Worm (Caenorhabditis elegans) whole organism, late embryonic: ENCODE measurements around the gene F25E5.2.

Experiments
- ceh-45 ChIP-seq: fragments of 200-800 bp; sonication (Bioruptor generic); IDR thresholded peaks from 2 replicates; pipeline ENCODE4 v1.3.6; 2022; ENCODE audit warnings: missing genetic modification reagents, missing genetic modification characterization, missing compliant biosample characterization
- che-1 ChIP-seq: sonication (generic microtip); optimal IDR thresholded peaks from 2 replicates; lab custom pipeline; 2016; ENCODE audit warnings: mild to moderate bottlenecking, missing genetic modification characterization, missing compliant biosample characterization
- dmd-4 ChIP-seq: sonication (generic microtip); optimal IDR thresholded peaks from 2 replicates; lab custom pipeline; 2016; ENCODE audit warnings: borderline replicate concordance, missing genetic modification characterization, missing compliant biosample characterization
- dve-1 ChIP-seq: sonication (generic microtip); optimal IDR thresholded peaks from 2 replicates; lab custom pipeline; 2017; ENCODE audit warnings: antibody characterized with exemption, mild to moderate bottlenecking, missing genetic modification characterization, missing compliant biosample characterization
- ets-4 ChIP-seq: sonication (generic microtip); optimal IDR thresholded peaks from 2 replicates; lab custom pipeline; 2016; ENCODE audit warnings: missing genetic modification characterization, missing compliant biosample characterization
- hlh-6 ChIP-seq: sonication (generic microtip); optimal IDR thresholded peaks from 2 replicates; lab custom pipeline; 2016; ENCODE audit warnings: missing genotype, missing genetic modification characterization, missing compliant biosample characterization
- nhr-11 ChIP-seq: fragments of 150-350 bp; optimal IDR thresholded peaks from 2 replicates; lab custom pipeline; 2014; ENCODE audit warnings: missing biosample characterization, missing genetic modification characterization
- odd-2 ChIP-seq: sonication (generic microtip); optimal IDR thresholded peaks from 2 replicates; lab custom pipeline; 2017; ENCODE audit warnings: antibody characterized with exemption, mild to moderate bottlenecking, missing genetic modification characterization, missing compliant biosample characterization
- pax-1 ChIP-seq: fragments of 150-350 bp; optimal IDR thresholded peaks from 2 replicates; lab custom pipeline; 2014; ENCODE audit warnings: missing biosample characterization, missing genetic modification characterization
- tbx-2 ChIP-seq: sonication (generic microtip); optimal IDR thresholded peaks from 2 replicates; lab custom pipeline; 2016; ENCODE audit warnings: missing genetic modification characterization, missing compliant biosample characterization
- tbx-7 ChIP-seq: sonication (generic microtip); optimal IDR thresholded peaks from 2 replicates; lab custom pipeline; 2016; ENCODE audit warnings: missing genotype, missing genetic modification characterization, missing compliant biosample characterization

- no peak for TF ChIP-seq dmd-4 (tag; lab: Kevin White, UChicago)
- TF ChIP-seq tbx-2 = no peak
- no peak for TF ChIP-seq che-1 (tag; lab: Kevin White, UChicago)
- TF ChIP-seq ets-4 = no peak
- no peak for TF ChIP-seq tbx-7 (tag; lab: Kevin White, UChicago)
- TF ChIP-seq pax-1 (tag; lab: Kevin White, UChicago) = no peak
- no peak for TF ChIP-seq nhr-11 (tag; lab: Kevin White, UChicago)
- no peak for TF ChIP-seq dve-1 (tag; lab: Kevin White, UChicago)
- TF ChIP-seq odd-2 = no peak
- TF ChIP-seq hlh-6 (tag; lab: Kevin White, UChicago) = no peak
- TF ChIP-seq ceh-45 (GFP tag; lab: Robert Waterston, UW) = no peak
Observed at ce11 chrV:7415780-7416428, 39.2 kb upstream of the F25E5.2 start, which contains the start of gene F18E3.13.
